Worm (Caenorhabditis elegans) whole organism, L4 larva: Measurements from ENCODE around the gene B0563.18.

Source experiments
- R02D3.7 ChIP-seq: fragments of 150-350 bp; sonication (generic microtip); optimal IDR thresholded peaks from 3 replicates; lab custom pipeline; 2014; ENCODE audit warnings: missing biosample characterization, missing genetic modification characterization
- arid-1 ChIP-seq: fragments of 200-800 bp; sonication (Bioruptor generic); conservative IDR thresholded peaks from 2 replicates; pipeline ENCODE4 v1.3.6; 2022; ENCODE audit warnings: missing genetic modification reagents, missing genetic modification characterization, missing compliant biosample characterization
- ceh-28 ChIP-seq: fragments of 150-350 bp; optimal IDR thresholded peaks from 2 replicates; lab custom pipeline; 2014; ENCODE audit warnings: missing biosample characterization, missing genetic modification reagents, missing genetic modification characterization
- dpl-1 ChIP-seq: fragments of 150-350 bp; optimal IDR thresholded peaks from 2 replicates; lab custom pipeline; 2014; ENCODE audit warnings: missing biosample characterization, missing genetic modification reagents, missing genetic modification characterization
- hmg-1.1 ChIP-seq: fragments of 200-800 bp; sonication (Bioruptor generic); IDR thresholded peaks from 2 replicates; pipeline ENCODE4 v1.3.6; 2022; ENCODE audit warnings: missing genetic modification reagents, missing genetic modification characterization, missing compliant biosample characterization
- jun-1 ChIP-seq: fragments of 150-350 bp; optimal IDR thresholded peaks from 2 replicates; lab custom pipeline; 2014; ENCODE audit warnings: missing biosample characterization, missing genetic modification reagents, missing genetic modification characterization
- nhr-237 ChIP-seq: sonication (generic microtip); optimal IDR thresholded peaks from 2 replicates; lab custom pipeline; 2017; ENCODE audit warnings: missing biosample characterization, missing genetic modification characterization
- nhr-77 ChIP-seq: fragments of 150-350 bp; optimal IDR thresholded peaks from 2 replicates; lab custom pipeline; 2014; ENCODE audit warnings: missing biosample characterization, missing genetic modification characterization
- skn-1 ChIP-seq: fragments of 150-350 bp; optimal IDR thresholded peaks from 2 replicates; lab custom pipeline; 2014; ENCODE audit warnings: missing biosample characterization, missing genetic modification characterization
- snpc-1.2 ChIP-seq: fragments of 200-800 bp; sonication (Bioruptor generic); IDR thresholded peaks from 2 replicates; pipeline ENCODE4 v1.3.6; 2022; ENCODE audit warnings: missing genetic modification reagents, missing genetic modification characterization, missing compliant biosample characterization
- snpc-4 ChIP-seq: fragments of 150-350 bp; optimal IDR thresholded peaks from 2 replicates; lab custom pipeline; 2014; ENCODE audit warnings: missing biosample characterization, missing genetic modification characterization
- ztf-11 ChIP-seq: fragments of 150-350 bp; optimal IDR thresholded peaks from 2 replicates; lab custom pipeline; 2014; ENCODE audit warnings: missing biosample characterization, missing genetic modification characterization

- TF ChIP-seq nhr-237 (tag; lab: Kevin White, UChicago) (no peak), hmg-1.1 (no peak), jun-1 (tag; lab: Kevin White, UChicago) (no peak), snpc-1.2 (GFP tag; lab: Robert Waterston, UW) (no peak), snpc-4 (tag; lab: Kevin White, UChicago) (no peak), ceh-28 (no peak), nhr-77 (tag; lab: Kevin White, UChicago) (no peak), ztf-11 (tag; lab: Kevin White, UChicago) (no peak), skn-1 (tag; lab: Kevin White, UChicago) (no peak), R02D3.7 (tag; lab: Kevin White, UChicago) (no peak), dpl-1 (no peak), arid-1 (GFP tag; lab: Robert Waterston, UW) (no peak)
These were observed 25.4 kb upstream of the B0563.18 start for ce11 chrX:9146953-9147352.
